Worm (Caenorhabditis elegans): ENCODE results near the gene nas-14.

ce11 chrIV:13193239-13193638, 22.9 kb downstream of the nas-14 start, which contains the start of gene F58D2.5:
- TF ChIP-seq ama-1 (optimal IDR thresholded peaks at IDR 0.05): no peak
- no peak for TF ChIP-seq elt-1 (tag; optimal IDR thresholded peaks at IDR 0.05)
- no peak for TF ChIP-seq nhr-237 (tag; optimal IDR thresholded peaks at IDR 0.05)
- no peak for TF ChIP-seq R02D3.7 (tag; optimal IDR thresholded peaks at IDR 0.05)
- TF ChIP-seq aly-2 (tag; optimal IDR thresholded peaks at IDR 0.05): no peak
- no peak for TF ChIP-seq ztf-4 (tag; optimal IDR thresholded peaks at IDR 0.05)
- TF ChIP-seq unc-62 (GFP tag; optimal IDR thresholded peaks at IDR 0.05): no peak
- TF ChIP-seq nhr-77 (tag; optimal IDR thresholded peaks at IDR 0.05): no peak
- TF ChIP-seq ztf-11 (tag; optimal IDR thresholded peaks at IDR 0.05): no peak
- no peak for TF ChIP-seq ztf-1 (GFP tag; conservative IDR thresholded peaks at IDR 0.05)
- no peak for TF ChIP-seq alr-1 (tag; optimal IDR thresholded peaks at IDR 0.05)
- TF ChIP-seq lin-39 (tag; optimal IDR thresholded peaks at IDR 0.05): no peak
- TF ChIP-seq mdl-1 (tag; optimal IDR thresholded peaks at IDR 0.05): no peak
